Worm (Caenorhabditis elegans): ENCODE data around the gene twk-39.

The twk-39 gene

DNA sequence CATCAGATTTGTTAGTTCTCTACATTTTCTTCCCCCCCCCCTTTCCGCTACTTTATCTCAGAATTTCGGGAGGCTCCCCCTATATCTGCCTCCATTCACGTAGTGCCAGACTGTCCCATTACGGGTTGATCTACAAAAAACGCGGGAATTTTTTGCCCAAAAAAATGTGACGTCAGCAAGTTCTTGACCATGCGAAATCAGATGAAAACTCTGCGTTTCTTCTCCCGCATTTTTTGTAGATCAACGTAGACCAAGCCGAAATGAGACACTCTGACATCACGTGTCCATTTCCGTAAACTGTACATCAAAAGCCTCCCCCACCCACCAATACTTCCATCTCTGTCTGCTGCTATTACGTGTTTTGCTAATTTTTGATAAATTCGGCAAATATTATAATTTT, 29.0 kb downstream of the twk-39 start (continued):
- TF ChIP-seq nhr-237 (tag; optimal IDR thresholded peaks at IDR 0.05): no peak

- no peak for TF ChIP-seq tra-1 (GFP tag; IDR thresholded peaks at IDR 0.05)
- TF ChIP-seq pqm-1 (tag; optimal IDR thresholded peaks at IDR 0.05): no peak
- no peak for TF ChIP-seq zip-2 (tag; optimal IDR thresholded peaks at IDR 0.05)
- TF ChIP-seq dpl-1 (GFP tag; optimal IDR thresholded peaks at IDR 0.05): peak; percentile 64
- TF ChIP-seq spr-3 (GFP tag; optimal IDR thresholded peaks at IDR 0.05): no peak
- TF ChIP-seq nhr-102 (tag; optimal IDR thresholded peaks at IDR 0.05): no peak
- no peak for TF ChIP-seq egl-27 (tag; optimal IDR thresholded peaks at IDR 0.05)
- TF ChIP-seq ceh-28 (tag; optimal IDR thresholded peaks at IDR 0.05): no peak
- no peak for TF ChIP-seq attf-4 (tag; optimal IDR thresholded peaks at IDR 0.05)
- no peak for TF ChIP-seq ztf-11 (tag; optimal IDR thresholded peaks at IDR 0.05)
- no peak for TF ChIP-seq egl-43 (GFP tag; IDR thresholded peaks at IDR 0.05)
- TF ChIP-seq arid-1 (GFP tag; conservative IDR thresholded peaks at IDR 0.05): 0 out of 2 replicates have a peak, but pooled peaks have one; percentile 42
- no peak for TF ChIP-seq Y5F2A.4 (GFP tag; optimal IDR thresholded peaks at IDR 0.05)
- no peak for TF ChIP-seq daf-12 (tag; optimal IDR thresholded peaks at IDR 0.05)
- no peak for TF ChIP-seq zfp-3 (GFP tag; conservative IDR thresholded peaks at IDR 0.05)
- TF ChIP-seq ceh-44 (GFP tag; IDR thresholded peaks at IDR 0.05): no peak
- peak; percentile 21; the same call in 1 of the 2 replicates for TF ChIP-seq dmd-6 (GFP tag; IDR thresholded peaks at IDR 0.05)
- TF ChIP-seq zfp-2 (tag; optimal IDR thresholded peaks at IDR 0.05): no peak
- no peak for TF ChIP-seq php-3 (GFP tag; IDR thresholded peaks at IDR 0.05)
- no peak for TF ChIP-seq cey-2 (tag; optimal IDR thresholded peaks at IDR 0.05; ENCODE audit: borderline replicate concordance, insufficient read depth)
- TF ChIP-seq unc-39 (tag; optimal IDR thresholded peaks at IDR 0.05): no peak
- no peak for TF ChIP-seq nhr-76 (tag; optimal IDR thresholded peaks at IDR 0.05)
- TF ChIP-seq madf-9 (GFP tag; conservative IDR thresholded peaks at IDR 0.05): no peak
- TF ChIP-seq mes-2 (tag; optimal IDR thresholded peaks at IDR 0.05; ENCODE audit: poor library complexity, severe bottlenecking): peak; percentile 86
- TF ChIP-seq snpc-1.2 (GFP tag; IDR thresholded peaks at IDR 0.05): no peak
- no peak for TF ChIP-seq R02D3.7 (tag; optimal IDR thresholded peaks at IDR 0.05)
- no peak for TF ChIP-seq zip-11 (GFP tag; IDR thresholded peaks at IDR 0.05)
- no peak for TF ChIP-seq set-16 (GFP tag; IDR thresholded peaks at IDR 0.05)
- TF ChIP-seq ceh-62 (tag; optimal IDR thresholded peaks at IDR 0.05): no peak
- no peak for TF ChIP-seq lin-15B (tag; optimal IDR thresholded peaks at IDR 0.05)
- TF ChIP-seq Y48G9A.11 (GFP tag; IDR thresholded peaks at IDR 0.05): no peak
- TF ChIP-seq sdz-12 (GFP tag; optimal IDR thresholded peaks at IDR 0.05): no peak
- no peak for TF ChIP-seq nhr-48 (tag; optimal IDR thresholded peaks at IDR 0.05)
- peak; percentile 31; the same call in 1 of the 2 replicates for TF ChIP-seq vab-7 (GFP tag; IDR thresholded peaks at IDR 0.05)
- no peak for TF ChIP-seq F10B5.3 (tag; optimal IDR thresholded peaks at IDR 0.05)
- TF ChIP-seq ZK337.2 (GFP tag; IDR thresholded peaks at IDR 0.05): no peak
- TF ChIP-seq hlh-30 (tag; optimal IDR thresholded peaks at IDR 0.05; ENCODE audit: insufficient read depth): peak; percentile 94
- peak; percentile 64 for TF ChIP-seq mep-1 (tag; optimal IDR thresholded peaks at IDR 0.05)
- no peak for TF ChIP-seq aly-2 (tag; optimal IDR thresholded peaks at IDR 0.05)
- TF ChIP-seq jun-1 (tag; optimal IDR thresholded peaks at IDR 0.05): no peak
- no peak for TF ChIP-seq saeg-2 (GFP tag; IDR thresholded peaks at IDR 0.05)
- no peak for TF ChIP-seq nhr-111 (GFP tag; optimal IDR thresholded peaks at IDR 0.05)
- TF ChIP-seq hmg-1.1 (GFP tag; IDR thresholded peaks at IDR 0.05): peak; percentile 49
- no peak for TF ChIP-seq spr-1 (tag; optimal IDR thresholded peaks at IDR 0.05)
- TF ChIP-seq skn-1 (tag; optimal IDR thresholded peaks at IDR 0.05): no peak
- TF ChIP-seq nhr-6 (tag; optimal IDR thresholded peaks at IDR 0.05): peak; percentile 42
- TF ChIP-seq T20F7.1 (GFP tag; optimal IDR thresholded peaks at IDR 0.05): no peak
- no peak for TF ChIP-seq nhr-41 (GFP tag; IDR thresholded peaks at IDR 0.05)
- peak; percentile 93 for TF ChIP-seq aha-1 (tag)
- no peak for TF ChIP-seq ctbp-1 (GFP tag; IDR thresholded peaks at IDR 0.05)
These were observed 30.1 kb downstream of the twk-39 start for ce11 chrIII:11825654-11826053.
